Fruit fly (Drosophila melanogaster): ENCODE measurements around the gene CG33643.
A peak's percentile ranks its signal among the peaks of the same experiment; 100 is the strongest.

Gene CG33643

dm6 chr2L:13570982-13571426, 40.1 kb downstream of the CG33643 start (continued):
- TF ChIP-seq Blimp-1 (GFP tag; optimal IDR thresholded peaks at IDR 0.05) (peak; percentile 81), Ets21C (GFP tag; optimal IDR thresholded peaks at IDR 0.05) (peak; percentile 85), CG3032 (tag; optimal IDR thresholded peaks at IDR 0.05) (peak; percentile 68), lz (GFP tag; optimal IDR thresholded peaks at IDR 0.05) (peak; percentile 94), spab (GFP tag; optimal IDR thresholded peaks at IDR 0.05) (peak; percentile 86), fd85E (GFP tag; optimal IDR thresholded peaks at IDR 0.05) (peak; percentile 58), CG6854 (GFP tag; optimal IDR thresholded peaks at IDR 0.05) (peak; percentile 87), CG11762 (GFP tag; optimal IDR thresholded peaks at IDR 0.05; ENCODE audit: insufficient read depth) (peak; percentile 91), CG7368 (GFP tag; optimal IDR thresholded peaks at IDR 0.05) (peak; percentile 83), CG9139 (GFP tag; optimal IDR thresholded peaks at IDR 0.05) (peak; percentile 71), OdsH (GFP tag; optimal IDR thresholded peaks at IDR 0.05) (peak; percentile 90), pdm3 (GFP tag; optimal IDR thresholded peaks at IDR 0.05) (peak; percentile 92), CG6792 (GFP tag; optimal IDR thresholded peaks at IDR 0.05) (peak; percentile 91)

dm6 chr2L:13571791-13572451, 41.0 kb downstream of the CG33643 start:
- TF ChIP-seq CG11294 (GFP tag; IDR thresholded peaks at IDR 0.05) (no peak), Eip78C (GFP tag) (peak; percentile 78), CG31627 (GFP tag; optimal IDR thresholded peaks at IDR 0.05) (peak; percentile 3), Lpt (GFP tag; optimal IDR thresholded peaks at IDR 0.05) (peak; percentile 19), CG6808 (GFP tag; optimal IDR thresholded peaks at IDR 0.05) (peak; percentile 37), lz (GFP tag; optimal IDR thresholded peaks at IDR 0.05) (no peak), Met (GFP tag; optimal IDR thresholded peaks at IDR 0.05) (peak; percentile 21), fd59A (GFP tag; optimal IDR thresholded peaks at IDR 0.05) (no peak), CG4318 (GFP tag; optimal IDR thresholded peaks at IDR 0.05) (peak; percentile 49), eg (GFP tag; IDR thresholded peaks at IDR 0.05) (peak; percentile 34; the same call in 2 of the 3 replicates), Ets21C (GFP tag; optimal IDR thresholded peaks at IDR 0.05) (no peak), CG7368 (GFP tag; optimal IDR thresholded peaks at IDR 0.05) (peak; percentile 34), CG6163 (GFP tag; IDR thresholded peaks at IDR 0.05) (peak; percentile 50; the same call in 1 of the 3 replicates), Hr4 (GFP tag; optimal IDR thresholded peaks at IDR 0.05) (peak; percentile 41), CG10631 (GFP tag; optimal IDR thresholded peaks at IDR 0.05) (peak; percentile 71), CG6792 (GFP tag; optimal IDR thresholded peaks at IDR 0.05) (peak; percentile 48), spab (GFP tag; optimal IDR thresholded peaks at IDR 0.05) (peak; percentile 35), achi (GFP tag; optimal IDR thresholded peaks at IDR 0.05) (peak; percentile 63), Gug (GFP tag; IDR thresholded peaks at IDR 0.05) (peak; percentile 49), Ets96B (tag; optimal IDR thresholded peaks at IDR 0.05) (peak; percentile 65), CG3919 (GFP tag; optimal IDR thresholded peaks at IDR 0.05) (peak; percentile 32), CG6276 (GFP tag; optimal IDR thresholded peaks at IDR 0.05) (peak; percentile 61), dsx (GFP tag; optimal IDR thresholded peaks at IDR 0.05; ENCODE audit: poor library complexity, severe bottlenecking) (peak; percentile 53), pdm3 (GFP tag; optimal IDR thresholded peaks at IDR 0.05) (no peak), dac (GFP tag; optimal IDR thresholded peaks at IDR 0.05) (no peak), CG6854 (GFP tag; optimal IDR thresholded peaks at IDR 0.05) (no peak), CG1621 (tag; optimal IDR thresholded peaks at IDR 0.05) (no peak), acj6 (GFP tag; optimal IDR thresholded peaks at IDR 0.05) (peak; percentile 43), OdsH (GFP tag; optimal IDR thresholded peaks at IDR 0.05) (peak; percentile 53), CG11762 (GFP tag; optimal IDR thresholded peaks at IDR 0.05; ENCODE audit: insufficient read depth) (no peak), CG9139 (GFP tag; optimal IDR thresholded peaks at IDR 0.05) (peak; percentile 25), CG34406 (GFP tag; optimal IDR thresholded peaks at IDR 0.05) (peak; percentile 60), Sox15 (GFP tag; optimal IDR thresholded peaks at IDR 0.05) (peak; percentile 22), Sox102F (GFP tag; optimal IDR thresholded peaks at IDR 0.05) (peak; percentile 26), Eip93F (GFP tag; optimal IDR thresholded peaks at IDR 0.05) (no peak), Hr39 (GFP tag; optimal IDR thresholded peaks at IDR 0.05) (no peak), Smox (GFP tag; optimal IDR thresholded peaks at IDR 0.05) (peak; percentile 38), Sox14 (GFP tag; optimal IDR thresholded peaks at IDR 0.05) (no peak), vri (GFP tag; optimal IDR thresholded peaks at IDR 0.05) (no peak), svp (GFP tag) (peak; percentile 76), CG32006 (GFP tag; optimal IDR thresholded peaks at IDR 0.05) (peak; percentile 79), CG8119 (GFP tag; IDR thresholded peaks at IDR 0.05) (peak; percentile 75), esn (GFP tag; optimal IDR thresholded peaks at IDR 0.05) (peak; percentile 65), CG16779 (tag; optimal IDR thresholded peaks at IDR 0.05) (peak; percentile 17)

All from whole organism, prepupa.